Worm (Caenorhabditis elegans) whole organism, L4 larva: ENCODE data around the gene C26F1.3.

Experiments used
- F10B5.3 ChIP-seq: sonication (generic microtip); optimal IDR thresholded peaks from 2 replicates; lab custom pipeline; 2016; ENCODE audit warnings: mild to moderate bottlenecking, missing genetic modification characterization, missing compliant biosample characterization
- F44E2.7 ChIP-seq: fragments of 200-800 bp; sonication (Bioruptor generic); IDR thresholded peaks from 2 replicates; pipeline ENCODE4 v2.1.2; 2022; ENCODE audit warnings: missing genetic modification characterization, missing compliant biosample characterization
- F49E8.2 ChIP-seq: sonication (generic microtip); optimal IDR thresholded peaks from 2 replicates; lab custom pipeline; 2016; ENCODE audit warnings: missing compliant biosample characterization, mild to moderate bottlenecking, missing genetic modification characterization, borderline replicate concordance
- T26A8.4 ChIP-seq: fragments of 200-800 bp; sonication (Bioruptor generic); IDR thresholded peaks from 2 replicates; pipeline ENCODE4 v1.3.6; 2022; ENCODE audit warnings: missing genetic modification characterization, missing compliant biosample characterization
- aly-2 ChIP-seq: sonication (generic microtip); optimal IDR thresholded peaks from 2 replicates; lab custom pipeline; 2018; ENCODE audit warnings: missing biosample characterization, missing genetic modification characterization
- ceh-28 ChIP-seq: fragments of 150-350 bp; optimal IDR thresholded peaks from 2 replicates; lab custom pipeline; 2014; ENCODE audit warnings: missing biosample characterization, missing genetic modification reagents, missing genetic modification characterization
- ceh-32 ChIP-seq: sonication (generic microtip); optimal IDR thresholded peaks from 2 replicates; lab custom pipeline; 2016; ENCODE audit warnings: mild to moderate bottlenecking, missing genetic modification characterization, missing compliant biosample characterization; ENCODE audit not compliant: poor library complexity
- ceh-82 ChIP-seq: sonication (generic microtip); optimal IDR thresholded peaks from 2 replicates; lab custom pipeline; 2017; ENCODE audit warnings: missing biosample characterization, missing genetic modification characterization
- ces-1 ChIP-seq: fragments of 150-350 bp; sonication (generic microtip); optimal IDR thresholded peaks from 4 replicates; lab custom pipeline; 2014; ENCODE audit warnings: missing biosample characterization, missing genetic modification reagents, missing genetic modification characterization
- ctbp-1 ChIP-seq: fragments of 200-800 bp; sonication (Bioruptor generic); IDR thresholded peaks from 2 replicates; pipeline ENCODE4 v1.3.6; 2022; ENCODE audit warnings: missing genetic modification reagents, missing genetic modification characterization, missing compliant biosample characterization
- daf-12 ChIP-seq: fragments of 150-350 bp; optimal IDR thresholded peaks from 2 replicates; lab custom pipeline; 2014; ENCODE audit warnings: missing biosample characterization, missing genetic modification reagents, missing genetic modification characterization
- daf-16 ChIP-seq, 3 experiments: sonication (generic microtip); optimal IDR thresholded peaks; 2 replicates each; lab custom pipeline; 2016 to 2017; ENCODE audit warnings: missing genetic modification characterization in 3 of 3, missing genetic modification reagents in 3 of 3, mild to moderate bottlenecking in 2 of 3, missing compliant biosample characterization in 2 of 3, missing biosample characterization in 1 of 3, moderate library complexity in 1 of 3
- dmd-6 ChIP-seq: fragments of 200-800 bp; sonication (Bioruptor generic); IDR thresholded peaks from 2 replicates; pipeline ENCODE4 v1.3.6; 2022; ENCODE audit warnings: missing genetic modification reagents, missing genetic modification characterization, missing compliant biosample characterization
- dmd-9 ChIP-seq: fragments of 200-800 bp; sonication (Bioruptor generic); IDR thresholded peaks from 2 replicates; pipeline ENCODE4 v1.3.6; 2022; ENCODE audit warnings: missing genetic modification reagents, missing genetic modification characterization, missing compliant biosample characterization
- dpl-1 ChIP-seq: fragments of 150-350 bp; optimal IDR thresholded peaks from 2 replicates; lab custom pipeline; 2014; ENCODE audit warnings: missing biosample characterization, missing genetic modification reagents, missing genetic modification characterization
- duxl-1 ChIP-seq: sonication (generic microtip); optimal IDR thresholded peaks from 2 replicates; lab custom pipeline; 2016; ENCODE audit warnings: mild to moderate bottlenecking, missing genetic modification characterization, moderate library complexity, missing compliant biosample characterization; ENCODE audit not compliant: poor library complexity
- dve-1 ChIP-seq: sonication (generic microtip); optimal IDR thresholded peaks from 2 replicates; lab custom pipeline; 2017; ENCODE audit warnings: antibody characterized with exemption, mild to moderate bottlenecking, missing genetic modification characterization, missing compliant biosample characterization; ENCODE audit not compliant: insufficient read depth
- egl-27 ChIP-seq: sonication (generic microtip); optimal IDR thresholded peaks from 3 replicates; lab custom pipeline; 2017; ENCODE audit warnings: missing biosample characterization, missing genetic modification reagents, missing genetic modification characterization
- fkh-10 ChIP-seq: fragments of 150-350 bp; optimal IDR thresholded peaks from 2 replicates; lab custom pipeline; 2014; ENCODE audit warnings: missing biosample characterization, missing genetic modification reagents, missing genetic modification characterization
- hlh-11 ChIP-seq: fragments of 200-800 bp; sonication (Bioruptor generic); optimal IDR thresholded peaks from 2 replicates; lab custom pipeline; 2018; ENCODE audit warnings: mild to moderate bottlenecking, missing genetic modification characterization, missing compliant biosample characterization
- hlh-30 ChIP-seq: sonication (generic microtip); optimal IDR thresholded peaks from 2 replicates; lab custom pipeline; 2017; ENCODE audit warnings: antibody characterized with exemption, mild to moderate bottlenecking, missing genetic modification characterization, missing compliant biosample characterization; ENCODE audit not compliant: insufficient read depth
- jun-1 ChIP-seq: fragments of 150-350 bp; optimal IDR thresholded peaks from 2 replicates; lab custom pipeline; 2014; ENCODE audit warnings: missing biosample characterization, missing genetic modification reagents, missing genetic modification characterization
- lim-7 ChIP-seq: fragments of 200-800 bp; sonication (Bioruptor generic); IDR thresholded peaks from 2 replicates; pipeline ENCODE4 v1.3.6; 2022; ENCODE audit warnings: missing genetic modification characterization, missing compliant biosample characterization
- lin-13 ChIP-seq: fragments of 150-350 bp; optimal IDR thresholded peaks from 2 replicates; lab custom pipeline; 2014; ENCODE audit warnings: missing biosample characterization, missing genetic modification reagents, missing genetic modification characterization
- lin-29 ChIP-seq: fragments of 200-800 bp; sonication (Bioruptor generic); IDR thresholded peaks from 2 replicates; pipeline ENCODE4 v1.3.6; 2022; ENCODE audit warnings: missing genetic modification reagents, missing genetic modification characterization, missing compliant biosample characterization
- lin-38 ChIP-seq: fragments of 200-800 bp; sonication (Bioruptor generic); IDR thresholded peaks from 2 replicates; pipeline ENCODE4 v1.3.6; 2022; ENCODE audit warnings: missing genetic modification reagents, missing genetic modification characterization, missing compliant biosample characterization
- lin-39 ChIP-seq: fragments of 150-350 bp; optimal IDR thresholded peaks from 2 replicates; lab custom pipeline; 2014; ENCODE audit warnings: missing biosample characterization, missing genetic modification reagents, missing genetic modification characterization
- madf-9 ChIP-seq: fragments of 200-800 bp; sonication (Bioruptor generic); conservative IDR thresholded peaks from 2 replicates; pipeline ENCODE4 v1.3.6; 2022; ENCODE audit warnings: missing genetic modification reagents, missing genetic modification characterization, missing compliant biosample characterization
- mdl-1 ChIP-seq, 2 experiments: fragments of 150-350 bp in 1 of 2; sonication (generic microtip) in 1 of 2; optimal IDR thresholded peaks; 2 replicates each; lab custom pipeline; 2014 to 2017; ENCODE audit warnings: missing biosample characterization in 2 of 2, missing genetic modification characterization in 2 of 2
- mxl-3 ChIP-seq: fragments of 200-800 bp; sonication (Bioruptor generic); optimal IDR thresholded peaks from 2 replicates; lab custom pipeline; 2018; ENCODE audit warnings: mild to moderate bottlenecking, missing genetic modification characterization, missing compliant biosample characterization
- nhr-11 ChIP-seq: fragments of 150-350 bp; optimal IDR thresholded peaks from 2 replicates; lab custom pipeline; 2014; ENCODE audit warnings: missing biosample characterization, missing genetic modification characterization
- nhr-111 ChIP-seq: fragments of 200-800 bp; sonication (Bioruptor generic); optimal IDR thresholded peaks from 2 replicates; lab custom pipeline; 2018; ENCODE audit warnings: mild to moderate bottlenecking, missing genetic modification characterization, missing compliant biosample characterization
- nhr-25 ChIP-seq: sonication (generic microtip); optimal IDR thresholded peaks from 2 replicates; lab custom pipeline; 2017; ENCODE audit warnings: missing genetic modification characterization, mild to moderate bottlenecking, missing compliant biosample characterization, antibody characterized with exemption, moderate library complexity, borderline replicate concordance; ENCODE audit not compliant: insufficient read depth
- nhr-28 ChIP-seq: fragments of 150-350 bp; optimal IDR thresholded peaks from 2 replicates; lab custom pipeline; 2014; ENCODE audit warnings: missing biosample characterization, missing genetic modification characterization
- nhr-48 ChIP-seq: sonication (generic microtip); optimal IDR thresholded peaks from 2 replicates; lab custom pipeline; 2016; ENCODE audit warnings: mild to moderate bottlenecking, missing genetic modification characterization, missing compliant biosample characterization
- nhr-76 ChIP-seq: fragments of 150-350 bp; optimal IDR thresholded peaks from 2 replicates; lab custom pipeline; 2014; ENCODE audit warnings: missing biosample characterization, missing genetic modification characterization
- nhr-77 ChIP-seq: fragments of 150-350 bp; optimal IDR thresholded peaks from 2 replicates; lab custom pipeline; 2014; ENCODE audit warnings: missing biosample characterization, missing genetic modification characterization
- pha-4 ChIP-seq, 2 experiments: fragments of 150-350 bp in 1 of 2; fragments of 200-800 bp in 1 of 2; sonication (Bioruptor generic) in 1 of 2; IDR thresholded peaks in 1 of 2; optimal IDR thresholded peaks in 1 of 2; 2 replicates each; pipeline versions ENCODE4 v1.3.6 to Lab custom; 2014 to 2022; ENCODE audit warnings: missing genetic modification characterization in 2 of 2, missing genetic modification reagents in 2 of 2, missing biosample characterization in 1 of 2, missing compliant biosample characterization in 1 of 2
- php-3 ChIP-seq: fragments of 200-800 bp; sonication (Bioruptor generic); IDR thresholded peaks from 2 replicates; pipeline ENCODE4 v1.3.6; 2022; ENCODE audit warnings: missing genetic modification reagents, missing genetic modification characterization, missing compliant biosample characterization
- pqm-1 ChIP-seq: sonication (generic microtip); optimal IDR thresholded peaks from 2 replicates; lab custom pipeline; 2017; ENCODE audit warnings: missing biosample characterization, missing genetic modification characterization
- saeg-2 ChIP-seq: fragments of 200-800 bp; sonication (Bioruptor generic); IDR thresholded peaks from 2 replicates; pipeline ENCODE4 v1.3.6; 2022; ENCODE audit warnings: missing genetic modification reagents, missing genetic modification characterization, missing compliant biosample characterization
- set-16 ChIP-seq: fragments of 200-800 bp; sonication (Bioruptor generic); IDR thresholded peaks from 2 replicates; pipeline ENCODE4 v1.3.6; 2022; ENCODE audit warnings: missing genetic modification reagents, missing genetic modification characterization, missing compliant biosample characterization
- skn-1 ChIP-seq: fragments of 150-350 bp; optimal IDR thresholded peaks from 2 replicates; lab custom pipeline; 2014; ENCODE audit warnings: missing biosample characterization, missing genetic modification characterization
- spr-1 ChIP-seq: sonication (generic microtip); optimal IDR thresholded peaks from 2 replicates; lab custom pipeline; 2016; ENCODE audit warnings: mild to moderate bottlenecking, missing genetic modification characterization, missing compliant biosample characterization
- unc-39 ChIP-seq: sonication (generic microtip); optimal IDR thresholded peaks from 2 replicates; lab custom pipeline; 2017; ENCODE audit warnings: missing biosample characterization, missing genetic modification characterization
- vab-7 ChIP-seq: fragments of 200-800 bp; sonication (Bioruptor generic); IDR thresholded peaks from 2 replicates; pipeline ENCODE4 v1.3.6; 2022; ENCODE audit warnings: missing genetic modification reagents, missing genetic modification characterization, missing compliant biosample characterization
- zag-1 ChIP-seq: fragments of 150-350 bp; optimal IDR thresholded peaks from 2 replicates; lab custom pipeline; 2014; ENCODE audit warnings: missing biosample characterization, missing genetic modification characterization
- zip-2 ChIP-seq: fragments of 150-350 bp; optimal IDR thresholded peaks from 2 replicates; lab custom pipeline; 2014; ENCODE audit warnings: missing biosample characterization, missing genetic modification characterization

The C26F1.3 gene

ce11 chrV:7728003-7728678 lies 49.0 kb upstream of the C26F1.3 start (continued):
- TF ChIP-seq saeg-2 (GFP tag; lab: Robert Waterston, UW) (0 out of 2 replicates have a peak, but pooled peaks have one; percentile 52), F49E8.2 (tag; lab: Kevin White, UChicago) (no peak), php-3 (no peak), ces-1 (peak; percentile 48), ceh-82 (tag; lab: Kevin White, UChicago) (no peak), daf-16 (GFP tag; optimal IDR thresholded peaks at IDR 0.05; lab: Kevin White, UChicago) (peak in 1 of 2 experiments; percentile 78), daf-16 (tag; optimal IDR thresholded peaks at IDR 0.05; lab: Kevin White, UChicago) (no peak), F10B5.3 (tag; lab: Kevin White, UChicago) (no peak), mdl-1 (tag; optimal IDR thresholded peaks at IDR 0.05; lab: Kevin White, UChicago) (peak; percentile 9 to 56), dmd-6 (GFP tag; lab: Robert Waterston, UW) (peak; percentile 82), mxl-3 (peak; percentile 1), spr-1 (tag; lab: Kevin White, UChicago) (peak; percentile 44), nhr-28 (tag; lab: Kevin White, UChicago) (peak; percentile 61), dmd-9 (GFP tag; lab: Robert Waterston, UW) (0 out of 2 replicates have a peak, but pooled peaks have one; percentile 6), nhr-11 (peak; percentile 75), jun-1 (no peak), pha-4 (GFP tag; IDR thresholded peaks at IDR 0.05; lab: Robert Waterston, UW) (peak; percentile 57; the same call in 1 of the 2 replicates), pha-4 (tag; optimal IDR thresholded peaks at IDR 0.05; lab: Kevin White, UChicago) (no peak), lin-38 (GFP tag; lab: Robert Waterston, UW) (peak; percentile 54), nhr-25 (tag; lab: Kevin White, UChicago) (no peak), dpl-1 (GFP tag; lab: Kevin White, UChicago) (peak; percentile 48), hlh-11 (tag; lab: Kevin White, UChicago) (peak; percentile 91), lin-39 (tag; lab: Kevin White, UChicago) (peak; percentile 9), skn-1 (no peak), ctbp-1 (GFP tag; lab: Robert Waterston, UW) (peak; percentile 96), ceh-32 (peak; percentile 59), unc-39 (tag; lab: Kevin White, UChicago) (no peak), set-16 (GFP tag; lab: Robert Waterston, UW) (peak; percentile 98), hlh-30 (tag; lab: Kevin White, UChicago) (peak; percentile 77), lim-7 (GFP tag; lab: Robert Waterston, UW) (no peak), vab-7 (no peak), nhr-48 (tag; lab: Kevin White, UChicago) (peak; percentile 84), lin-13 (GFP tag; lab: Kevin White, UChicago) (peak; percentile 22), nhr-77 (tag; lab: Kevin White, UChicago) (peak; percentile 36), dve-1 (tag; lab: Kevin White, UChicago) (peak; percentile 29), T26A8.4 (GFP tag; lab: Robert Waterston, UW) (peak; percentile 68), zip-2 (tag; lab: Kevin White, UChicago) (no peak), nhr-76 (no peak), duxl-1 (no peak), aly-2 (tag; lab: Kevin White, UChicago) (no peak), daf-12 (no peak), ceh-28 (tag; lab: Kevin White, UChicago) (peak; percentile 58), zag-1 (tag; lab: Kevin White, UChicago) (peak; percentile 53), pqm-1 (tag; lab: Kevin White, UChicago) (no peak), nhr-111 (no peak), lin-29 (GFP tag; lab: Robert Waterston, UW) (no peak), madf-9 (peak; percentile 58; the same call in 1 of the 2 replicates), F44E2.7 (GFP tag; lab: Robert Waterston, UW) (no peak), fkh-10 (GFP tag; lab: Kevin White, UChicago) (peak; percentile 73), egl-27 (tag; lab: Kevin White, UChicago) (no peak)
